Worm (Caenorhabditis elegans) whole organism, young adult: ENCODE results near the gene ttr-35.

Experiments used
- B0019.2 ChIP-seq: fragments of 200-800 bp; sonication (Bioruptor generic); conservative IDR thresholded peaks from 2 replicates; pipeline ENCODE4 v1.3.6; 2022; ENCODE audit warnings: missing genetic modification reagents, missing genetic modification characterization, missing compliant biosample characterization
- F57C9.4 ChIP-seq: sonication (generic microtip); optimal IDR thresholded peaks from 2 replicates; lab custom pipeline; 2017; ENCODE audit warnings: mild to moderate bottlenecking, missing genetic modification characterization, missing compliant biosample characterization
- K11D2.4 ChIP-seq: fragments of 200-800 bp; sonication (Bioruptor generic); IDR thresholded peaks from 2 replicates; pipeline ENCODE4 v1.3.6; 2022; ENCODE audit warnings: missing genetic modification reagents, missing genetic modification characterization, missing compliant biosample characterization
- Y67H2A.10 ChIP-seq: fragments of 200-800 bp; sonication (Bioruptor generic); conservative IDR thresholded peaks from 2 replicates; pipeline ENCODE4 v1.3.6; 2022; ENCODE audit warnings: missing genetic modification reagents, missing genetic modification characterization, missing compliant biosample characterization
- ama-1 ChIP-seq, 3 experiments: fragments of 150-350 bp in 1 of 3; sonication (generic microtip) in 2 of 3; optimal IDR thresholded peaks; 2 replicates each; lab custom pipeline; 2014 to 2018; ENCODE audit warnings: missing biosample characterization in 2 of 3, missing genetic modification characterization in 2 of 3, missing genetic modification reagents in 2 of 3
- hsf-1 ChIP-seq: fragments of 200-800 bp; sonication (Bioruptor generic); IDR thresholded peaks from 2 replicates; pipeline ENCODE4 v1.3.6; 2022; ENCODE audit warnings: missing genetic modification reagents, missing genetic modification characterization, missing compliant biosample characterization
- lag-1 ChIP-seq: fragments of 200-800 bp; sonication (Bioruptor generic); IDR thresholded peaks from 2 replicates; pipeline ENCODE4 v1.3.6; 2022; ENCODE audit warnings: missing genetic modification reagents, missing genetic modification characterization, missing compliant biosample characterization
- nhr-120 ChIP-seq: fragments of 200-800 bp; sonication (Bioruptor generic); IDR thresholded peaks from 2 replicates; pipeline ENCODE4 v1.3.6; 2022; ENCODE audit warnings: missing genetic modification characterization, missing compliant biosample characterization
- pbrm-1 ChIP-seq: fragments of 200-800 bp; sonication (Bioruptor generic); IDR thresholded peaks from 2 replicates; pipeline ENCODE4 v1.3.6; 2022; ENCODE audit warnings: missing genetic modification reagents, missing genetic modification characterization, missing compliant biosample characterization
- sdz-38 ChIP-seq: sonication (generic microtip); optimal IDR thresholded peaks from 2 replicates; lab custom pipeline; 2016; ENCODE audit warnings: missing genotype, missing genetic modification characterization, missing compliant biosample characterization
- snpc-4 ChIP-seq, 5 experiments: fragments of 150-350 bp in 1 of 5; sonication (generic microtip) in 4 of 5; optimal IDR thresholded peaks; 2 replicates each; lab custom pipeline; 2014 to 2018; ENCODE audit warnings: missing genetic modification characterization in 5 of 5, missing biosample characterization in 3 of 5, antibody characterized with exemption in 2 of 5, mild to moderate bottlenecking in 2 of 5, missing compliant biosample characterization in 2 of 5, missing genotype in 2 of 5, moderate library complexity in 2 of 5, missing genetic modification reagents in 1 of 5
- unc-62 ChIP-seq: fragments of 150-350 bp; optimal IDR thresholded peaks from 2 replicates; lab custom pipeline; 2014; ENCODE audit warnings: missing biosample characterization, missing genetic modification reagents, missing genetic modification characterization
- ztf-3 ChIP-seq: fragments of 200-800 bp; sonication (Bioruptor generic); optimal IDR thresholded peaks from 2 replicates; lab custom pipeline; 2018; ENCODE audit warnings: mild to moderate bottlenecking, missing genetic modification characterization, missing compliant biosample characterization

DNA sequence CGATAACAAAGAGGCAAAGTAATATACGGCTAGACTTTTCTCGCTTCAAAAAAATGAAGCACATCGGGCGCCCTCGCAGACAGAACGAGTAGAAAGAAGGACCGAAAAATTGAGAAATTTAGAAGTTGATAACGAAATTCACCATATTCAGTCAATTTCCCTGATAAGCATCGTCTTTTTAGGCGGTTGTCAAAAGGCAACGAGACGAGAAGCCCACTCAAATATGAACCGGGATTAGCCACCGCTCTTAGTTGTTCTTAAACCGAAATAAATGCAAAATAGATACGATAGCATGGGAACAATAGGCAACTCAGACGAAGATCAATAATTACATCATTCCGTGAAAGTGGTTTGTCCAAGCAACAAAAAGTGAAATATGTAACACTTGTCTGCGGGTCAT is 8.9 kb upstream of the ttr-35 start:
- no peak for TF ChIP-seq K11D2.4 (GFP tag; lab: Robert Waterston, UW)
- TF ChIP-seq Y67H2A.10 (GFP tag; lab: Robert Waterston, UW), result no peak
- TF ChIP-seq pbrm-1 (GFP tag; lab: Robert Waterston, UW), result no peak
- no peak for TF ChIP-seq snpc-4 (GFP tag; optimal IDR thresholded peaks at IDR 0.05; lab: Kevin White, UChicago)
- no peak for TF ChIP-seq snpc-4 (tag; optimal IDR thresholded peaks at IDR 0.05; lab: Kevin White, UChicago)
- TF ChIP-seq sdz-38, result no peak
- TF ChIP-seq lag-1 (GFP tag; lab: Robert Waterston, UW), result no peak
- no peak for TF ChIP-seq F57C9.4 (tag; lab: Kevin White, UChicago)
- TF ChIP-seq nhr-120 (GFP tag; lab: Robert Waterston, UW), result no peak
- no peak for TF ChIP-seq hsf-1 (GFP tag; lab: Robert Waterston, UW)
- TF ChIP-seq ama-1 (optimal IDR thresholded peaks at IDR 0.05; lab: Kevin White, UChicago), result no peak
- TF ChIP-seq ama-1 (GFP tag; optimal IDR thresholded peaks at IDR 0.05; lab: Kevin White, UChicago), result no peak
- TF ChIP-seq ztf-3 (GFP tag; lab: Kevin White, UChicago), result no peak
- TF ChIP-seq B0019.2 (GFP tag; lab: Robert Waterston, UW), result no peak
- no peak for TF ChIP-seq unc-62
